Fruit fly (Drosophila melanogaster): ENCODE data around the gene CG9072.
A peak's percentile ranks its signal among the peaks of the same experiment; 100 is the strongest.

Gene CG9072

DNA sequence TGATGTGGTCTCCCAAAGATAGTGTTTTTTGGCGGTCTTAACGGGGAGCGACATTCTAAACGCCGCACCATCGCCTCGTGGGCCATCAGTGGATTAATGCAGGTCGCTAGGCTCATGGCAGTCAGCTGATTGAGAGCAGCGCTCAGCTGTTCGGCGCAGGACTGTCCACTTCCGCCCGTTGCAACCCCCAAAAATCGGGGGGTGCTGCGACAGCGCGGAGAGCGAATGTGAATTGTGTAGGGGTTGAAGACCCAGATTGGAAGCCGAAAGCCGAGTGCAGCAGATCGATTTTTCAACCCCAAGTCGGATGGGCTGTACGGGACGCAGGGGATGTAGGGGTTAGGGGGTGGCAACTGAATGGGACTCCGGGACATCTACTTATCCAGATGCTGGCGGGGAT lies 33.2 kb downstream of the CG9072 start (continued):
- TF ChIP-seq Mad (GFP tag; optimal IDR thresholded peaks at IDR 0.05), result no peak
- peak; percentile 84 for TF ChIP-seq Ets65A (GFP tag)
- no peak for TF ChIP-seq MTF-1 (GFP tag; optimal IDR thresholded peaks at IDR 0.05; ENCODE audit: borderline replicate concordance)
- no peak for TF ChIP-seq tap (tag; optimal IDR thresholded peaks at IDR 0.05)
- no peak for TF ChIP-seq HLH3B (GFP tag; IDR thresholded peaks at IDR 0.05)
- no peak for TF ChIP-seq fd64A (GFP tag; optimal IDR thresholded peaks at IDR 0.05)
- no peak for TF ChIP-seq Nf-YB (GFP tag; optimal IDR thresholded peaks at IDR 0.05)
- TF ChIP-seq Side (GFP tag; optimal IDR thresholded peaks at IDR 0.05), result no peak
- TF ChIP-seq CG31388 (GFP tag; optimal IDR thresholded peaks at IDR 0.05), result no peak
- no peak for TF ChIP-seq CG34376 (GFP tag; optimal IDR thresholded peaks at IDR 0.05)
- TF ChIP-seq CG13894 (tag; optimal IDR thresholded peaks at IDR 0.05), result no peak
- TF ChIP-seq CG6689 (GFP tag; IDR thresholded peaks at IDR 0.05), result no peak
- TF ChIP-seq gsb-n (tag; optimal IDR thresholded peaks at IDR 0.05), result no peak
- TF ChIP-seq odd (GFP tag; optimal IDR thresholded peaks at IDR 0.05), result no peak
- TF ChIP-seq amos (GFP tag; IDR thresholded peaks at IDR 0.05; ENCODE audit: partially characterized antibody), result no peak
- no peak for TF ChIP-seq CG12391 (tag; optimal IDR thresholded peaks at IDR 0.05)
- TF ChIP-seq CG3065 (GFP tag; optimal IDR thresholded peaks at IDR 0.05), result no peak
- TF ChIP-seq ap (GFP tag; IDR thresholded peaks at IDR 0.05), result no peak
- TF ChIP-seq CG17829 (tag; optimal IDR thresholded peaks at IDR 0.05), result no peak
- TF ChIP-seq usp (GFP tag; optimal IDR thresholded peaks at IDR 0.05), result no peak
- TF ChIP-seq hth (optimal IDR thresholded peaks at IDR 0.05), result no peak
- TF ChIP-seq ewg (GFP tag; optimal IDR thresholded peaks at IDR 0.05), result peak; percentile 74
- no peak for TF ChIP-seq Tbp (GFP tag; optimal IDR thresholded peaks at IDR 0.05)
- TF ChIP-seq CG6654 (GFP tag; optimal IDR thresholded peaks at IDR 0.05), result no peak
- no peak for TF ChIP-seq cg (GFP tag; optimal IDR thresholded peaks at IDR 0.05)
- TF ChIP-seq CG16779 (GFP tag; IDR thresholded peaks at IDR 0.05), result no peak
- no peak for TF ChIP-seq Hr39 (optimal IDR thresholded peaks at IDR 0.05)
- TF ChIP-seq Lhr (GFP tag; optimal IDR thresholded peaks at IDR 0.05), result no peak
- peak in 1 of 2 experiments; percentile 79 for TF ChIP-seq crp (GFP tag; optimal IDR thresholded peaks at IDR 0.05)
- TF ChIP-seq CG8944 (GFP tag; optimal IDR thresholded peaks at IDR 0.05), result no peak
- no peak for TF ChIP-seq CG11695 (GFP tag; IDR thresholded peaks at IDR 0.05)
- no peak for TF ChIP-seq twi (tag; optimal IDR thresholded peaks at IDR 0.05)
- TF ChIP-seq Fer1 (GFP tag; optimal IDR thresholded peaks at IDR 0.05), result no peak

dm6 chrX:15048713-15049112 lies 47.1 kb downstream of the CG9072 start:
- no peak for TF ChIP-seq sima (GFP tag; optimal IDR thresholded peaks at IDR 0.05)
- peak; percentile 52 for TF ChIP-seq CG10543 (GFP tag; optimal IDR thresholded peaks at IDR 0.05)
- peak; percentile 52 for TF ChIP-seq exex (tag; optimal IDR thresholded peaks at IDR 0.05)
- TF ChIP-seq chinmo (GFP tag; IDR thresholded peaks at IDR 0.05; ENCODE audit: partially characterized antibody), result peak; percentile 78; the same call in 1 of the 4 replicates
- no peak for TF ChIP-seq Dll (GFP tag; IDR thresholded peaks at IDR 0.05; ENCODE audit: partially characterized antibody)
- TF ChIP-seq lab (GFP tag; optimal IDR thresholded peaks at IDR 0.05), result peak; percentile 25
- TF ChIP-seq Med (GFP tag), result peak; percentile 22
- TF ChIP-seq Trl (optimal IDR thresholded peaks at IDR 0.05), result peak; percentile 10 to 72
- no peak for TF ChIP-seq Trl (GFP tag; optimal IDR thresholded peaks at IDR 0.05)
- no peak for TF ChIP-seq CG3281 (GFP tag; optimal IDR thresholded peaks at IDR 0.05)
- TF ChIP-seq CG12155 (GFP tag; optimal IDR thresholded peaks at IDR 0.05), result no peak
- peak; percentile 88 for TF ChIP-seq ftz-f1 (GFP tag; optimal IDR thresholded peaks at IDR 0.05)
- no peak for TF ChIP-seq CG14050 (GFP tag; IDR thresholded peaks at IDR 0.05)
- no peak for TF ChIP-seq CG10267 (tag; optimal IDR thresholded peaks at IDR 0.05)
- TF ChIP-seq pros (GFP tag; optimal IDR thresholded peaks at IDR 0.05), result peak; percentile 77
- peak; percentile 76 for TF ChIP-seq cg (GFP tag; optimal IDR thresholded peaks at IDR 0.05)
- peak; percentile 62 for TF ChIP-seq CG34376 (GFP tag; optimal IDR thresholded peaks at IDR 0.05)
- no peak for TF ChIP-seq ind (GFP tag; optimal IDR thresholded peaks at IDR 0.05)
- peak; percentile 36 for TF ChIP-seq grn (GFP tag; optimal IDR thresholded peaks at IDR 0.05)
- peak; percentile 55; the same call in 2 of the 3 replicates for TF ChIP-seq z (GFP tag; IDR thresholded peaks at IDR 0.05)
- no peak for TF ChIP-seq Taf1 (GFP tag; IDR thresholded peaks at IDR 0.05)
- TF ChIP-seq mirr (GFP tag; optimal IDR thresholded peaks at IDR 0.05), result peak; percentile 39
- TF ChIP-seq pfk (GFP tag; optimal IDR thresholded peaks at IDR 0.05), result peak; percentile 10

All from whole organism, embryonic.